Worm (Caenorhabditis elegans) whole organism, young adult: Measurements from ENCODE around the gene C15H9.3.

Experiments
- C06A6.2 ChIP-seq: fragments of 200-800 bp; sonication (Bioruptor generic); conservative IDR thresholded peaks from 2 replicates; pipeline ENCODE4 v1.3.6; 2022; ENCODE audit warnings: missing genetic modification characterization, missing compliant biosample characterization
- K11D2.4 ChIP-seq: fragments of 200-800 bp; sonication (Bioruptor generic); IDR thresholded peaks from 2 replicates; pipeline ENCODE4 v1.3.6; 2022; ENCODE audit warnings: missing genetic modification reagents, missing genetic modification characterization, missing compliant biosample characterization
- Y53F4B.3 ChIP-seq: fragments of 200-800 bp; sonication (Bioruptor generic); IDR thresholded peaks from 2 replicates; pipeline ENCODE4 v1.3.6; 2022; ENCODE audit warnings: missing genetic modification reagents, missing genetic modification characterization, missing compliant biosample characterization
- aptf-2 ChIP-seq: fragments of 200-800 bp; sonication (Bioruptor generic); conservative IDR thresholded peaks from 2 replicates; pipeline ENCODE4 v1.3.6; 2022; ENCODE audit warnings: missing genetic modification reagents, missing genetic modification characterization, missing compliant biosample characterization
- attf-3 ChIP-seq: fragments of 200-800 bp; sonication (Bioruptor generic); conservative IDR thresholded peaks from 2 replicates; pipeline ENCODE4 v1.3.6; 2022; ENCODE audit warnings: missing genetic modification reagents, missing genetic modification characterization, missing compliant biosample characterization
- bed-2 ChIP-seq: fragments of 200-800 bp; sonication (Bioruptor generic); IDR thresholded peaks from 2 replicates; pipeline ENCODE4 v1.3.6; 2022; ENCODE audit warnings: missing genetic modification reagents, missing genetic modification characterization, missing compliant biosample characterization
- cebp-2 ChIP-seq: fragments of 200-800 bp; sonication (Bioruptor generic); IDR thresholded peaks from 2 replicates; pipeline ENCODE4 v1.3.6; 2022; ENCODE audit warnings: missing genetic modification characterization, missing compliant biosample characterization
- egl-18 ChIP-seq: fragments of 200-800 bp; sonication (Bioruptor generic); IDR thresholded peaks from 2 replicates; pipeline ENCODE4 v1.3.6; 2022; ENCODE audit warnings: missing genetic modification reagents, missing genetic modification characterization, missing compliant biosample characterization
- egrh-3 ChIP-seq: fragments of 200-800 bp; sonication (Bioruptor generic); IDR thresholded peaks from 2 replicates; pipeline ENCODE4 v1.3.6; 2022; ENCODE audit warnings: missing genetic modification reagents, missing genetic modification characterization, missing compliant biosample characterization
- fkh-3 ChIP-seq: sonication (generic microtip); optimal IDR thresholded peaks from 2 replicates; lab custom pipeline; 2016; ENCODE audit warnings: mild to moderate bottlenecking, missing genetic modification characterization, missing compliant biosample characterization
- hlh-12 ChIP-seq: sonication (generic microtip); optimal IDR thresholded peaks from 2 replicates; lab custom pipeline; 2016; ENCODE audit warnings: missing genetic modification characterization, missing compliant biosample characterization
- hsf-1 ChIP-seq: fragments of 200-800 bp; sonication (Bioruptor generic); IDR thresholded peaks from 2 replicates; pipeline ENCODE4 v1.3.6; 2022; ENCODE audit warnings: missing genetic modification reagents, missing genetic modification characterization, missing compliant biosample characterization
- let-607 ChIP-seq, 2 experiments: fragments of 200-800 bp in 1 of 2; sonication (Bioruptor generic) in 1 of 2; sonication (generic microtip) in 1 of 2; optimal IDR thresholded peaks; 2 replicates each; lab custom pipeline; 2016 to 2018; ENCODE audit warnings: mild to moderate bottlenecking in 2 of 2, missing compliant biosample characterization in 2 of 2, missing genetic modification characterization in 2 of 2, moderate library complexity in 2 of 2, missing genotype in 1 of 2
- lin-35 ChIP-seq, 3 experiments: fragments of 150-350 bp in 2 of 3; sonication (generic microtip) in 1 of 3; optimal IDR thresholded peaks; 2 replicates each; lab custom pipeline; 2014 to 2018; ENCODE audit warnings: missing biosample characterization in 3 of 3, missing genetic modification characterization in 3 of 3, missing genetic modification reagents in 3 of 3
- madf-3 ChIP-seq: fragments of 200-800 bp; sonication (Bioruptor generic); IDR thresholded peaks from 2 replicates; pipeline ENCODE4 v1.3.6; 2022; ENCODE audit warnings: missing genetic modification reagents, missing genetic modification characterization, missing compliant biosample characterization
- mxl-1 ChIP-seq: sonication (generic microtip); optimal IDR thresholded peaks from 2 replicates; lab custom pipeline; 2016; ENCODE audit warnings: missing genetic modification characterization, missing compliant biosample characterization
- nhr-80 ChIP-seq: sonication (generic microtip); optimal IDR thresholded peaks from 2 replicates; lab custom pipeline; 2016; ENCODE audit warnings: missing genetic modification characterization, missing compliant biosample characterization
- rec-8 ChIP-seq, 2 experiments: sonication (generic microtip); optimal IDR thresholded peaks; 2 replicates each; lab custom pipeline; 2016; ENCODE audit warnings: mild to moderate bottlenecking in 2 of 2, missing genetic modification characterization in 2 of 2, missing genetic modification reagents in 2 of 2, missing genotype in 2 of 2, missing biosample characterization in 1 of 2, missing compliant biosample characterization in 1 of 2, moderate library complexity in 1 of 2
- repo-1 ChIP-seq: sonication (generic microtip); optimal IDR thresholded peaks from 2 replicates; lab custom pipeline; 2017; ENCODE audit warnings: mild to moderate bottlenecking, missing genetic modification characterization, missing compliant biosample characterization
- rpc-1 ChIP-seq, 2 experiments: fragments of 150-350 bp in 1 of 2; sonication (generic microtip) in 1 of 2; optimal IDR thresholded peaks; 2 replicates each; lab custom pipeline; 2014 to 2018; ENCODE audit warnings: missing biosample characterization in 1 of 2, missing genetic modification characterization in 1 of 2, missing genetic modification reagents in 1 of 2, missing genotype in 1 of 2
- sdz-38 ChIP-seq: sonication (generic microtip); optimal IDR thresholded peaks from 2 replicates; lab custom pipeline; 2016; ENCODE audit warnings: missing genotype, missing genetic modification characterization, missing compliant biosample characterization
- tbx-9 ChIP-seq: sonication (generic microtip); optimal IDR thresholded peaks from 2 replicates; lab custom pipeline; 2016; ENCODE audit warnings: borderline replicate concordance, missing genetic modification characterization, inconsistent platforms, missing compliant biosample characterization
- zfh-2 ChIP-seq: fragments of 200-800 bp; sonication (Bioruptor generic); conservative IDR thresholded peaks from 2 replicates; pipeline ENCODE4 v1.3.6; 2022; ENCODE audit warnings: missing genetic modification reagents, missing genetic modification characterization, missing compliant biosample characterization
- ztf-18 ChIP-seq: sonication (generic microtip); optimal IDR thresholded peaks from 2 replicates; lab custom pipeline; 2016; ENCODE audit warnings: missing genotype, mild to moderate bottlenecking, missing genetic modification characterization, missing compliant biosample characterization
- ztf-28 ChIP-seq: fragments of 200-800 bp; sonication (Bioruptor generic); IDR thresholded peaks from 2 replicates; pipeline ENCODE4 v1.3.6; 2022; ENCODE audit warnings: missing genetic modification reagents, missing genetic modification characterization, missing compliant biosample characterization
- ztf-6 ChIP-seq: fragments of 200-800 bp; sonication (Bioruptor generic); IDR thresholded peaks from 2 replicates; pipeline ENCODE4 v1.3.6; 2022; ENCODE audit warnings: missing genetic modification reagents, missing genetic modification characterization, missing compliant biosample characterization

Gene C15H9.3

DNA sequence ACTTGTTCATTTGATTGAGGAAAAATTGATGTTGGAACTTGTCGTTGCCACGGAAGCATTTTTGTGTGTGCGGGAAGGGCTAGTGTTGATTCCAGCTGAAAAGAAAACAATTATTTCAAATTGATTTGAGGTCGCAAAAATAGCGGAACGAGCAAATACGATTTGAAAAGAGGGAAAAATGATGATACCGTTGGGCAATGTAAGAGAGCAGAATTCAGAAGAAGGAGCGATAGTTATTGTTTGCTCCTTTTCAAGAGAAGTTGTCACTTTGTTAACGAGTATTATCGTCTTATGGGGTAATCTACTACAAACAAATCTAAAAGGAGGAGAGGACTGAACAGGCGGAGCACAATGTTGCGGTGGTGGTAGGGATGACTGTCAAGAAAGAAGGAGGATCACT lies 44.8 kb downstream of the C15H9.3 start, which contains the start of gene odd-2:
Gene odd-2, minus strand, starts transcription at position 101 of the 400 bp plus-strand sequence.
- TF ChIP-seq ztf-6 (no peak), sdz-38 (tag; lab: Kevin White, UChicago) (no peak), aptf-2 (GFP tag; lab: Robert Waterston, UW) (no peak), hlh-12 (no peak), tbx-9 (no peak), rec-8 (tag; optimal IDR thresholded peaks at IDR 0.05; lab: Kevin White, UChicago) (no peak), madf-3 (no peak), lin-35 (GFP tag; optimal IDR thresholded peaks at IDR 0.05; lab: Kevin White, UChicago) (no peak), mxl-1 (no peak), Y53F4B.3 (no peak), bed-2 (GFP tag; lab: Robert Waterston, UW) (no peak), rpc-1 (optimal IDR thresholded peaks at IDR 0.05; lab: Kevin White, UChicago) (no peak), rpc-1 (tag; optimal IDR thresholded peaks at IDR 0.05; lab: Kevin White, UChicago) (no peak), let-607 (tag; optimal IDR thresholded peaks at IDR 0.05; lab: Kevin White, UChicago) (no peak)

DNA sequence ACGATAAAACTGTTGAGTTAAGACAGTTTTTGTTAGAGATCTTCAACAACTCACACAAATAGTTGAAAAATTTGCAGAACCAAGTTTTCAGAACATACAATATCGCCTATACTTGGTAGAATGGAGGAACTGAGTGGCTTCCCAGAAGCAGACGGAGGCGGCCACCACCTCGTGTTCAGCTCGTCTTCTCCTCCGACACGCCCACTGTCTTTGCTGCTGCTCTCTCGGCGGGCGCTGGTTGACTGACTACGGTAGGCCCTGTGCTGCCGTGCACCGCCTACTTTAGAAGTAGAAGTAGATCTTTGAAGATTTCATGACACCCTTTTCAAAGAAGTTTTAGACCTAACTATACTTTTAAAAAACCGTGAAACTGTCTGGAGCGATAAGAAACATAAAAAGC lies 46.4 kb downstream of the C15H9.3 start:
- TF ChIP-seq zfh-2 (GFP tag; lab: Robert Waterston, UW), result peak; percentile 72
- TF ChIP-seq C06A6.2 (GFP tag; lab: Robert Waterston, UW), result no peak
- no peak for TF ChIP-seq K11D2.4 (GFP tag; lab: Robert Waterston, UW)
- TF ChIP-seq attf-3 (GFP tag; lab: Robert Waterston, UW), result no peak
- no peak for TF ChIP-seq fkh-3
- TF ChIP-seq egrh-3 (GFP tag; lab: Robert Waterston, UW), result peak; percentile 27; the same call in 1 of the 2 replicates
- no peak for TF ChIP-seq egl-18 (GFP tag; lab: Robert Waterston, UW)
- TF ChIP-seq rpc-1 (optimal IDR thresholded peaks at IDR 0.05; lab: Kevin White, UChicago), result no peak
- no peak for TF ChIP-seq rpc-1 (tag; optimal IDR thresholded peaks at IDR 0.05; lab: Kevin White, UChicago)
- no peak for TF ChIP-seq ztf-18 (tag; lab: Kevin White, UChicago)
- TF ChIP-seq ztf-28, result no peak
- no peak for TF ChIP-seq cebp-2 (GFP tag; lab: Robert Waterston, UW)
- no peak for TF ChIP-seq hsf-1 (GFP tag; lab: Robert Waterston, UW)
- TF ChIP-seq, all 124 proteins: peak for 2

DNA sequence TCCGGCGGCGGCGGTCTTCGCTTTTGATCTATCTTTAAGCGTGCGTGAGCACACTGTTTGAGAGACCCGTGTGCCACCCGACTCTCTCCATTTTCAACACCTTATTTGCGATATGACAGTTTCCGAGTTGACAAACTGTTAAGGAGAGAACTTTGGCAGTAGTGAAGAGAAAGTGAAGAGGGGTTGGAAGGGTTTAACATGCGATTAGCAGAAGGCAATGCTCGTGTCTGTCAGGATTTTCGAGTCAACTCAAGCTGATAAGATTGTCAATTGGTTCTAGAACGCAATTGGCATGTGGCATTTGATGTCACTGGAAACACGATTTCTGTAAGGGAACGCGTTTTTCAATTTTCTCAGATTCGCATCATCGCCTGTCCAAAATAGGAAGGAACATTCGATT lies 51.8 kb downstream of the C15H9.3 start:
- TF ChIP-seq nhr-80 (tag; lab: Kevin White, UChicago), result peak; percentile 30
- TF ChIP-seq repo-1 (tag; lab: Kevin White, UChicago), result no peak
